Fruit fly (Drosophila melanogaster) whole organism, prepupa: Measurements from ENCODE around the gene Adhr.

ENCODE experiments used
- Blimp-1 ChIP-seq: fragments of 200-800 bp; sonication (Bioruptor generic); optimal IDR thresholded peaks from 3 replicates; lab custom pipeline; 2017; ENCODE audit warnings: missing biosample characterization, missing genetic modification characterization, mild to moderate bottlenecking, moderate library complexity, missing genetic modification reagents
- CG15336 ChIP-seq: fragments of 200-800 bp; sonication (Bioruptor generic); IDR thresholded peaks from 2 replicates; pipeline ENCODE4 v1.3.6; 2022; ENCODE audit warnings: missing biosample characterization, missing genetic modification characterization
- CG16779 ChIP-seq: fragments of 200-800 bp; sonication (Bioruptor generic); optimal IDR thresholded peaks from 3 replicates; lab custom pipeline; 2017; ENCODE audit warnings: missing biosample characterization, mild to moderate bottlenecking, missing genetic modification characterization
- CG32006 ChIP-seq: fragments of 200-800 bp; sonication (Bioruptor generic); optimal IDR thresholded peaks from 3 replicates; lab custom pipeline; 2017; ENCODE audit warnings: missing biosample characterization, mild to moderate bottlenecking, missing genetic modification characterization
- CG3919 ChIP-seq: fragments of 200-800 bp; sonication (Bioruptor generic); optimal IDR thresholded peaks from 3 replicates; lab custom pipeline; 2016; ENCODE audit warnings: missing biosample characterization, missing genetic modification characterization
- CG6854 ChIP-seq: fragments of 200-800 bp; sonication (Bioruptor generic); optimal IDR thresholded peaks from 2 replicates; lab custom pipeline; 2017; ENCODE audit warnings: missing biosample characterization, mild to moderate bottlenecking, missing genetic modification characterization
- Ets21C ChIP-seq: fragments of 200-800 bp; sonication (Bioruptor generic); optimal IDR thresholded peaks from 3 replicates; lab custom pipeline; 2016; ENCODE audit warnings: missing biosample characterization, missing genetic modification characterization
- Gug ChIP-seq: fragments of 200-800 bp; sonication (Bioruptor generic); IDR thresholded peaks from 2 replicates; pipeline ENCODE4 v1.3.6; 2022; ENCODE audit warnings: missing biosample characterization, missing genetic modification characterization
- acj6 ChIP-seq: fragments of 200-800 bp; sonication (Bioruptor generic); optimal IDR thresholded peaks from 3 replicates; lab custom pipeline; 2016; ENCODE audit warnings: missing biosample characterization, missing genetic modification characterization
- dac ChIP-seq: fragments of 200-800 bp; sonication (Bioruptor generic); optimal IDR thresholded peaks from 2 replicates; lab custom pipeline; 2017; ENCODE audit warnings: missing biosample characterization, mild to moderate bottlenecking, missing genetic modification characterization
- ss ChIP-seq, 2 experiments: fragments of 200-800 bp; sonication (Bioruptor generic); optimal IDR thresholded peaks; 2 replicates in 1 of 2; 3 replicates in 1 of 2; lab custom pipeline; 2017 to 2018; ENCODE audit warnings: mild to moderate bottlenecking in 2 of 2, missing biosample characterization in 2 of 2, missing genetic modification characterization in 2 of 2, moderate library complexity in 1 of 2
- vri ChIP-seq: fragments of 200-800 bp; sonication (Bioruptor generic); optimal IDR thresholded peaks from 3 replicates; lab custom pipeline; 2016; ENCODE audit warnings: missing biosample characterization, mild to moderate bottlenecking, missing genetic modification characterization

DNA sequence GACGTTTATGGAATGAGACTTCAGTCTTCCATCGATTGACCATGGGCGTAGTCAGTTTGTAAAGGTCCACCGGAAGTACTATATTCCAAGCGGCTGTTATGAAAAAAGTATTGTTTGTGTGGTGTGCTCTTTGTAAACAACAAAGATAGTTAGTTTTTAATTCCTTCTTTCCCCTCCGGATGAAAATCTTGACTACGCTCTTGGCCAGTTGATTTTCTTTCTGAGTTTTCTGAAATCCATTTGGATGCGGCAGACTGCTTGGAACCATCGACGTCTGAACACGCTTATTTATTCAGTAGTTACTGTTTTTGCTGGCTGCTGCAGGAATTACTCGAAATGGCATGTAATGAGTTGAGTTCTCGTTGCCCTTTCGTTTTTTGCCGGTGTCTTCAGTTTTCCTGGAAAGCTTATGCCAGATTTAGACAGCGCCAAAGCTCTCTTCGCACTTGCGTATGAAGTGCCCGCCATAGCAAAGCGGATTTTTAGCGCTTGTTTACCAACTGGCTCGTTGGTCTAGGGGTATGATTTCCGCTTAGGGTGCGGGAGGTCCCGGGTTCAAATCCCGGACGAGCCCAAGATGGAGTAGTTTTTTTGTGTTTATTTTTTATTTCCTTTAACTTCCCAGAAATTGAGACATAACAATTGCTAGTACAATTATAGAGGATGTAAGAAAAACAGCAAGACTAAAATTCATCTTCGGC, 16.8 kb upstream of the Adhr start:
- no peak for TF ChIP-seq vri
- 0 out of 2 replicates have a peak, but pooled peaks have one; percentile 33 for TF ChIP-seq Gug (GFP tag; lab: Robert Waterston, UW)
- TF ChIP-seq CG16779 (tag; lab: Kevin White, UChicago), result no peak
- TF ChIP-seq CG3919 (GFP tag; lab: Kevin White, UChicago), result peak; percentile 77
- peak; percentile 58 for TF ChIP-seq CG32006 (GFP tag; lab: Kevin White, UChicago)
- TF ChIP-seq acj6 (GFP tag; lab: Kevin White, UChicago), result peak; percentile 71
- peak; percentile 50 for TF ChIP-seq CG6854
- peak; percentile 43 for TF ChIP-seq Ets21C (GFP tag; lab: Kevin White, UChicago)
- TF ChIP-seq dac (GFP tag; lab: Kevin White, UChicago), result peak; percentile 16
- peak; percentile 50 to 66 for TF ChIP-seq ss (GFP tag; optimal IDR thresholded peaks at IDR 0.05; lab: Kevin White, UChicago)
- peak; percentile 15; the same call in 1 of the 2 replicates for TF ChIP-seq CG15336 (GFP tag; lab: Robert Waterston, UW)
- TF ChIP-seq Blimp-1 (GFP tag; lab: Kevin White, UChicago), result no peak
